Fruit fly (Drosophila melanogaster) whole organism, embryonic: ENCODE results near the gene CG14627.

Source experiments
- ATbp ChIP-seq: fragments of 200-800 bp; sonication (Bioruptor generic); optimal IDR thresholded peaks from 2 replicates; lab custom pipeline; 2017; ENCODE audit warnings: missing biosample characterization, mild to moderate bottlenecking, missing genetic modification characterization, missing genetic modification reagents
- Blimp-1 ChIP-seq: fragments of 200-800 bp; sonication (Bioruptor generic); optimal IDR thresholded peaks from 3 replicates; lab custom pipeline; 2018; ENCODE audit warnings: missing biosample characterization, missing genetic modification characterization, mild to moderate bottlenecking, moderate library complexity, missing genetic modification reagents
- CG11504 ChIP-seq: fragments of 200-800 bp; sonication (Bioruptor generic); optimal IDR thresholded peaks from 3 replicates; lab custom pipeline; 2019; ENCODE audit warnings: missing biosample characterization, mild to moderate bottlenecking, missing genetic modification characterization, moderate library complexity
- CG11560 ChIP-seq: fragments of 200-800 bp; sonication (Bioruptor generic); IDR thresholded peaks from 3 replicates; pipeline ENCODE4 v1.3.6; 2022; ENCODE audit warnings: missing biosample characterization, missing genetic modification characterization
- CG12236 ChIP-seq: fragments of 200-800 bp; sonication (Bioruptor generic); optimal IDR thresholded peaks from 2 replicates; lab custom pipeline; 2016; ENCODE audit warnings: missing biosample characterization, missing genetic modification characterization
- CG12769 ChIP-seq: fragments of 200-800 bp; sonication (Bioruptor generic); optimal IDR thresholded peaks from 2 replicates; lab custom pipeline; 2019; ENCODE audit warnings: missing biosample characterization, mild to moderate bottlenecking, missing genetic modification characterization, moderate library complexity
- CG14710 ChIP-seq: fragments of 200-800 bp; sonication (Bioruptor generic); optimal IDR thresholded peaks from 3 replicates; lab custom pipeline; 2019; ENCODE audit warnings: missing biosample characterization, mild to moderate bottlenecking, missing genetic modification characterization, moderate library complexity
- CG18262 ChIP-seq: fragments of 200-800 bp; optimal IDR thresholded peaks from 3 replicates; lab custom pipeline; 2019; ENCODE audit warnings: missing biosample characterization, mild to moderate bottlenecking, missing genetic modification characterization, moderate library complexity
- CG2712 ChIP-seq: fragments of 200-800 bp; optimal IDR thresholded peaks from 3 replicates; lab custom pipeline; 2019; ENCODE audit warnings: missing biosample characterization, mild to moderate bottlenecking, missing genetic modification characterization, moderate library complexity
- CG2875 ChIP-seq: fragments of 200-800 bp; sonication (Bioruptor generic); optimal IDR thresholded peaks from 2 replicates; lab custom pipeline; 2017; ENCODE audit warnings: missing biosample characterization, mild to moderate bottlenecking, missing genetic modification characterization, missing genetic modification reagents
- CG32772 ChIP-seq: fragments of 200-800 bp; sonication (Bioruptor generic); IDR thresholded peaks from 2 replicates; pipeline ENCODE4 v1.3.6; 2022; ENCODE audit warnings: missing biosample characterization, missing genetic modification characterization
- CG33213 ChIP-seq: fragments of 200-800 bp; sonication (Bioruptor generic); optimal IDR thresholded peaks from 3 replicates; lab custom pipeline; 2016; ENCODE audit warnings: missing biosample characterization, missing genetic modification characterization
- CG3407 ChIP-seq: fragments of 200-800 bp; sonication (Bioruptor generic); optimal IDR thresholded peaks from 2 replicates; lab custom pipeline; 2018; ENCODE audit warnings: missing biosample characterization, mild to moderate bottlenecking, missing genetic modification characterization
- CG4424 ChIP-seq: fragments of 200-800 bp; sonication (Bioruptor generic); optimal IDR thresholded peaks from 3 replicates; lab custom pipeline; 2016; ENCODE audit warnings: missing biosample characterization, missing genetic modification characterization
- CG5245 ChIP-seq: fragments of 200-800 bp; sonication (Bioruptor generic); optimal IDR thresholded peaks from 3 replicates; lab custom pipeline; 2016; ENCODE audit warnings: missing biosample characterization, missing genetic modification characterization
- D19A ChIP-seq: fragments of 200-800 bp; optimal IDR thresholded peaks from 3 replicates; lab custom pipeline; 2019; ENCODE audit warnings: missing biosample characterization, mild to moderate bottlenecking, missing genetic modification characterization, moderate library complexity
- D19B ChIP-seq: fragments of 200-800 bp; sonication (Bioruptor generic); optimal IDR thresholded peaks from 2 replicates; lab custom pipeline; 2017; ENCODE audit warnings: missing biosample characterization, mild to moderate bottlenecking, missing genetic modification characterization
- Drgx ChIP-seq: fragments of 200-800 bp; sonication (Bioruptor generic); IDR thresholded peaks from 2 replicates; pipeline ENCODE4 v1.3.6; 2022; ENCODE audit warnings: missing biosample characterization, missing genetic modification characterization
- HLH54F ChIP-seq: fragments of 200-800 bp; sonication (Bioruptor generic); optimal IDR thresholded peaks from 3 replicates; lab custom pipeline; 2016; ENCODE audit warnings: missing biosample characterization, missing genetic modification characterization
- HLHmδ ChIP-seq: fragments of 200-800 bp; sonication (Bioruptor generic); optimal IDR thresholded peaks from 2 replicates; lab custom pipeline; 2018; ENCODE audit warnings: missing biosample characterization, mild to moderate bottlenecking, missing genetic modification characterization, moderate library complexity
- Med ChIP-seq: fragments of 200-800 bp; sonication (Bioruptor generic); peaks from one replicate; lab custom pipeline; 2016; ENCODE audit warnings: missing biosample characterization, missing genetic modification characterization, mild to moderate bottlenecking, inconsistent platforms, moderate library complexity
- Mes4 ChIP-seq: fragments of 200-800 bp; sonication (Bioruptor generic); optimal IDR thresholded peaks from 2 replicates; lab custom pipeline; 2016; ENCODE audit warnings: missing biosample characterization, missing genetic modification characterization
- Ptx1 ChIP-seq: fragments of 200-800 bp; sonication (Bioruptor generic); IDR thresholded peaks from 2 replicates; pipeline ENCODE4 v1.3.6; 2022; ENCODE audit warnings: missing biosample characterization, missing genetic modification characterization
- Ssrp ChIP-seq: fragments of 200-800 bp; sonication (Bioruptor generic); optimal IDR thresholded peaks from 2 replicates; lab custom pipeline; 2018; ENCODE audit warnings: missing biosample characterization, mild to moderate bottlenecking, missing genetic modification characterization, moderate library complexity
- Taf1 ChIP-seq: fragments of 200-800 bp; sonication (Bioruptor generic); IDR thresholded peaks from 2 replicates; pipeline ENCODE4 v1.3.6; 2022; ENCODE audit warnings: missing biosample characterization, missing genetic modification characterization
- Xrp1 ChIP-seq: fragments of 200-800 bp; sonication (Bioruptor generic); IDR thresholded peaks from 2 replicates; pipeline ENCODE4 v1.3.6; 2022; ENCODE audit warnings: missing biosample characterization, missing genetic modification characterization
- bsh ChIP-seq, 2 experiments: fragments of 200-800 bp; sonication (Bioruptor generic); optimal IDR thresholded peaks; 2 replicates each; lab custom pipeline; 2017 to 2018; ENCODE audit warnings: mild to moderate bottlenecking in 2 of 2, missing biosample characterization in 2 of 2, missing genetic modification characterization in 2 of 2, moderate library complexity in 1 of 2
- cato ChIP-seq: fragments of 200-800 bp; sonication (Bioruptor generic); optimal IDR thresholded peaks from 2 replicates; lab custom pipeline; 2016; ENCODE audit warnings: missing biosample characterization, missing genetic modification characterization, borderline replicate concordance
- cg ChIP-seq: fragments of 200-800 bp; sonication (Bioruptor generic); optimal IDR thresholded peaks from 3 replicates; lab custom pipeline; 2019; ENCODE audit warnings: missing biosample characterization, mild to moderate bottlenecking, missing genetic modification characterization, moderate library complexity
- ci ChIP-seq: fragments of 200-800 bp; sonication (Bioruptor generic); IDR thresholded peaks from 3 replicates; pipeline ENCODE4 v1.3.6; 2022; ENCODE audit warnings: missing biosample characterization, missing genetic modification characterization
- dmrt11E ChIP-seq: fragments of 200-800 bp; sonication (Bioruptor generic); optimal IDR thresholded peaks from 3 replicates; lab custom pipeline; 2018; ENCODE audit warnings: missing biosample characterization, mild to moderate bottlenecking, missing genetic modification characterization, moderate library complexity
- kni ChIP-seq: fragments of 200-800 bp; sonication (Bioruptor generic); optimal IDR thresholded peaks from 3 replicates; lab custom pipeline; 2017; ENCODE audit warnings: mild to moderate bottlenecking, missing biosample characterization, missing genetic modification reagents, missing genetic modification characterization
- mirr ChIP-seq: fragments of 200-800 bp; sonication (Bioruptor generic); optimal IDR thresholded peaks from 3 replicates; lab custom pipeline; 2018; ENCODE audit warnings: missing biosample characterization, mild to moderate bottlenecking, missing genetic modification characterization
- mld ChIP-seq: fragments of 200-800 bp; sonication (Bioruptor generic); IDR thresholded peaks from 3 replicates; pipeline ENCODE4 v1.3.6; 2022; ENCODE audit warnings: missing biosample characterization, missing genetic modification characterization; ENCODE audit not compliant: partially characterized antibody
- odd ChIP-seq: fragments of 200-800 bp; sonication (Bioruptor generic); optimal IDR thresholded peaks from 2 replicates; lab custom pipeline; 2017; ENCODE audit warnings: missing biosample characterization, mild to moderate bottlenecking, missing genetic modification characterization
- otp ChIP-seq: fragments of 200-800 bp; sonication (Bioruptor generic); IDR thresholded peaks from 3 replicates; pipeline ENCODE4, ENCODE4 v1.3.6; 2022; ENCODE audit warnings: missing biosample characterization, missing genetic modification characterization
- peb ChIP-seq: fragments of 200-800 bp; sonication (Bioruptor generic); IDR thresholded peaks from 2 replicates; pipeline ENCODE4 v1.3.6; 2022; ENCODE audit warnings: missing biosample characterization, missing genetic modification characterization
- prd ChIP-seq, 3 experiments: fragments of >200 bp in 2 of 3; fragments of 200-800 bp in 1 of 3; sonication (Bioruptor generic) in 1 of 3; optimal IDR thresholded peaks in 2 of 3; IDR thresholded peaks in 1 of 3; 2 replicates in 2 of 3; 3 replicates in 1 of 3; pipeline versions ENCODE4 v1.3.6 to Lab custom; 2017 to 2022; ENCODE audit warnings: missing biosample characterization in 1 of 3, missing genetic modification characterization in 1 of 3
- row ChIP-seq: fragments of 200-800 bp; sonication (Bioruptor generic); IDR thresholded peaks from 3 replicates; pipeline ENCODE4 v1.3.6; 2022; ENCODE audit warnings: missing biosample characterization, missing genetic modification characterization
- run ChIP-seq: fragments of 200-800 bp; sonication (Bioruptor generic); optimal IDR thresholded peaks from 3 replicates; lab custom pipeline; 2018; ENCODE audit warnings: missing biosample characterization, mild to moderate bottlenecking, missing genetic modification characterization
- sens ChIP-seq: fragments of 200-800 bp; sonication (Bioruptor generic); peaks from one replicate; lab custom pipeline; 2016; ENCODE audit warnings: missing biosample characterization, missing genetic modification characterization
- sug ChIP-seq: fragments of 200-800 bp; optimal IDR thresholded peaks from 2 replicates; lab custom pipeline; 2019; ENCODE audit warnings: missing biosample characterization, mild to moderate bottlenecking, missing genetic modification characterization, moderate library complexity
- zen ChIP-seq: fragments of 200-800 bp; sonication (Bioruptor generic); optimal IDR thresholded peaks from 3 replicates; lab custom pipeline; 2018; ENCODE audit warnings: missing biosample characterization, mild to moderate bottlenecking, missing genetic modification characterization, moderate library complexity

Gene CG14627

DNA sequence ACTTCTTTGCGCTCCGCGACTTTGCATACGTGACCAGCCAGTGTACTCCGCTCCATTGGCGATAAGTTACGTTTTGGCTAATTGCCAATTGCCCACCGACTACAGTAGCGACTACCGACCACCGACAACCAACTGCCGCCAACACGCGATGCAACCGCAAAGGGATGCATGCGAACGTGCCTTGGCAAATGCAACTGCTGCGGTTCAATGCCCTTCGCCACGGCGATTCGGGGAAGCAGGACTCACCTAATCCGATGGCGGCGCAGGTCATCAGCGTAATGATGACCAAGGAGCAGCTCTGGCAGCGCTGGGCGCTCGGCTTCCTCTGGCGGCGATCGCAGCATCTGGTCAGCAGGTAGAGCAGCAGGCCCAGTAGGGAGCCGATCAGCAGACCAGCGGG is 44.4 kb downstream of the CG14627 start:
- TF ChIP-seq Med (GFP tag; lab: Kevin White, UChicago) (peak; percentile 63), HLHmδ (GFP tag; lab: Kevin White, UChicago) (no peak), CG33213 (GFP tag; lab: Kevin White, UChicago) (no peak), CG5245 (GFP tag; lab: Kevin White, UChicago) (no peak), zen (peak; percentile 48), mirr (no peak)

DNA sequence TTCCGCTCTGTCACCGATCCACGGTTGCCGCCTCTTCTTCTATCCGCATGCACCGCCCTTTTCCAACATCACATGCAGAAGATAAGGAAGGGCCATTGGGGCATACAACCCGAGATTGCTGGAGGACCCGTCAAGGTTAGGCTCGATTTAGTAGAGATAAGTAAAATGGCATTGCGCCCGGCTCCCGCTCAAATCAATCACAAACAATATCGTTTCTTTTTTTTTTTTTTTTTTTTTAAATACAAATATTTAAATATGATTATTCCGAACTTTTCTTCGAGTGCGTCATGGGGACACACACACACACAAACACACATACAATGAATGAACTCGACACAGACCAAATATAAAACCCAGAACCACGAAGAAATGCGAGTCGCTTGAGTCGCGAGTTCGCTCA is 47.7 kb downstream of the CG14627 start:
- TF ChIP-seq Ptx1 (GFP tag; lab: Robert Waterston, UW) (0 out of 2 replicates have a peak, but pooled peaks have one; percentile 22), CG32772 (GFP tag; lab: Robert Waterston, UW) (0 out of 2 replicates have a peak, but pooled peaks have one; percentile 23), CG18262 (peak; percentile 29), Taf1 (no peak), kni (GFP tag; lab: Kevin White, UChicago) (no peak), mld (no peak), CG4424 (GFP tag; lab: Kevin White, UChicago) (no peak), sens (GFP tag; lab: Kevin White, UChicago) (peak; percentile 60), CG12236 (no peak), run (tag; lab: Kevin White, UChicago) (no peak), D19A (tag; lab: Kevin White, UChicago) (peak; percentile 2), Mes4 (GFP tag; lab: Kevin White, UChicago) (no peak), odd (no peak), CG2712 (tag; lab: Kevin White, UChicago) (peak; percentile 40), Med (GFP tag; lab: Kevin White, UChicago) (peak; percentile 42), otp (GFP tag; lab: Robert Waterston, UW) (peak; percentile 13; the same call in 1 of the 3 replicates), ci (GFP tag; lab: Robert Waterston, UW) (peak; percentile 53; the same call in 2 of the 3 replicates), CG12769 (tag; lab: Kevin White, UChicago) (no peak), HLH54F (GFP tag; lab: Kevin White, UChicago) (no peak), Xrp1 (GFP tag; lab: Robert Waterston, UW) (peak; percentile 58), Ssrp (tag; lab: Kevin White, UChicago) (peak; percentile 16), D19B (GFP tag; lab: Kevin White, UChicago) (no peak), dmrt11E (tag; lab: Kevin White, UChicago) (peak; percentile 15), Drgx (GFP tag; lab: Robert Waterston, UW) (peak; percentile 18; the same call in 1 of the 2 replicates), CG2875 (GFP tag; lab: Kevin White, UChicago) (no peak), ATbp (GFP tag; lab: Kevin White, UChicago) (peak; percentile 3), CG3407 (GFP tag; lab: Kevin White, UChicago) (peak; percentile 10), CG11504 (tag; lab: Kevin White, UChicago) (no peak), cato (GFP tag; lab: Kevin White, UChicago) (no peak), peb (GFP tag; lab: Robert Waterston, UW) (no peak), prd (optimal IDR thresholded peaks at IDR 0.05; lab: Kevin White, UChicago) (no peak), prd (GFP tag; IDR thresholded peaks at IDR 0.05; lab: Robert Waterston, UW) (peak; percentile 18; the same call in 1 of the 3 replicates), CG11560 (tag; lab: Robert Waterston, UW) (no peak), bsh (GFP tag; optimal IDR thresholded peaks at IDR 0.05; lab: Kevin White, UChicago) (peak in 1 of 2 experiments; percentile 35), CG14710 (tag; lab: Kevin White, UChicago) (peak; percentile 6), cg (GFP tag; lab: Kevin White, UChicago) (peak; percentile 21), row (peak; percentile 51; the same call in 2 of the 3 replicates), Blimp-1 (GFP tag; lab: Kevin White, UChicago) (peak; percentile 27), sug (tag; lab: Kevin White, UChicago) (no peak)
